Worm (Caenorhabditis elegans): ENCODE results near the gene C43F9.5.

DNA sequence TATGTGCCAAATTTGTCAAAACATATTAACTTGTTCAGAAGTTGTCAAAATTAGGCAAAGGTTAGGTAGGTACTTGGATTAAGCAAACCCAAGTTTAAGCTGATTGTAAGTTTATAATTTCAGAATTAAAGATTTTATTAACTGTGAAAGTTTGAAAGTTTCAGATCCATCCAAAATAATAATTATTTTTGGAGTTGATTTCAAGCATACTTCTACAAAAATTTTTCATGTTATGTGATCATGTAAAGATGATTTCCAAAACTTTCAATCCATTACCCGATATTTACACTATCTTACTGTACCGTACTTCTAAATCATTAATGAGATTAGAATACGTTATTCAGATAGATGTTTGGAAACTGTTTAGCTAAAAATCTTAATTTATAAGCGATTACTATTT lies 25.9 kb downstream of the C43F9.5 start:
- TF ChIP-seq elt-2 (tag; optimal IDR thresholded peaks at IDR 0.05) (no peak), blmp-1 (tag; optimal IDR thresholded peaks at IDR 0.05) (no peak), alr-1 (tag; optimal IDR thresholded peaks at IDR 0.05; ENCODE audit: borderline replicate concordance) (no peak), nhr-90 (tag; optimal IDR thresholded peaks at IDR 0.05; ENCODE audit: poor library complexity) (no peak), xbp-1 (tag; optimal IDR thresholded peaks at IDR 0.05) (no peak), nhr-12 (tag; optimal IDR thresholded peaks at IDR 0.05) (no peak), grh-1 (GFP tag; IDR thresholded peaks at IDR 0.05) (no peak), elt-3 (tag; optimal IDR thresholded peaks at IDR 0.05) (no peak), fos-1 (tag; optimal IDR thresholded peaks at IDR 0.05) (no peak), dpl-1 (GFP tag; optimal IDR thresholded peaks at IDR 0.05) (no peak), sptf-1 (tag; optimal IDR thresholded peaks at IDR 0.05) (no peak), ces-1 (GFP tag; optimal IDR thresholded peaks at IDR 0.05) (no peak), tlp-1 (tag; optimal IDR thresholded peaks at IDR 0.05) (no peak)
